Worm (Caenorhabditis elegans) whole organism, L2 larva: Measurements from ENCODE around the gene sra-37.

Experiments
- F13H6.1 ChIP-seq: sonication (generic microtip); optimal IDR thresholded peaks from 2 replicates; lab custom pipeline; 2016; ENCODE audit warnings: missing genetic modification characterization, missing compliant biosample characterization
- R02D3.7 ChIP-seq: fragments of 150-350 bp; optimal IDR thresholded peaks from 2 replicates; lab custom pipeline; 2014; ENCODE audit warnings: missing biosample characterization, missing genetic modification characterization
- Y55F3AM.14 ChIP-seq: fragments of 200-800 bp; sonication (Bioruptor generic); optimal IDR thresholded peaks from 2 replicates; lab custom pipeline; 2018; ENCODE audit warnings: mild to moderate bottlenecking, missing genetic modification characterization, missing compliant biosample characterization
- aly-2 ChIP-seq: fragments of 150-350 bp; optimal IDR thresholded peaks from 2 replicates; lab custom pipeline; 2014; ENCODE audit warnings: missing biosample characterization, missing genetic modification characterization
- ama-1 ChIP-seq: fragments of 150-350 bp; optimal IDR thresholded peaks from 2 replicates; lab custom pipeline; 2018; ENCODE audit warnings: inconsistent platforms
- blmp-1 ChIP-seq: sonication (generic microtip); optimal IDR thresholded peaks from 2 replicates; lab custom pipeline; 2017; ENCODE audit warnings: missing genetic modification characterization, mild to moderate bottlenecking, missing compliant biosample characterization, antibody characterized with exemption, moderate library complexity; ENCODE audit not compliant: insufficient read depth
- ceh-16 ChIP-seq: fragments of 150-350 bp; optimal IDR thresholded peaks from 2 replicates; lab custom pipeline; 2014; ENCODE audit warnings: missing biosample characterization, missing genetic modification characterization
- dmd-4 ChIP-seq: sonication (generic microtip); optimal IDR thresholded peaks from 2 replicates; lab custom pipeline; 2017; ENCODE audit warnings: missing biosample characterization, missing genetic modification characterization
- egl-27 ChIP-seq: sonication (generic microtip); optimal IDR thresholded peaks from 3 replicates; lab custom pipeline; 2017; ENCODE audit warnings: missing biosample characterization, missing genetic modification reagents, missing genetic modification characterization
- elt-3 ChIP-seq: sonication (generic microtip); optimal IDR thresholded peaks from 2 replicates; lab custom pipeline; 2017; ENCODE audit warnings: missing biosample characterization, missing genetic modification characterization
- lin-39 ChIP-seq: fragments of 150-350 bp; optimal IDR thresholded peaks from 2 replicates; lab custom pipeline; 2014; ENCODE audit warnings: missing biosample characterization, missing genetic modification reagents, missing genetic modification characterization
- lsy-2 ChIP-seq, 2 experiments: fragments of 150-350 bp in 1 of 2; sonication (generic microtip) in 1 of 2; optimal IDR thresholded peaks; 2 replicates each; lab custom pipeline; 2014 to 2017; ENCODE audit warnings: missing biosample characterization in 2 of 2, missing genetic modification characterization in 2 of 2
- mdl-1 ChIP-seq, 2 experiments: fragments of 150-350 bp in 1 of 2; sonication (generic microtip) in 1 of 2; optimal IDR thresholded peaks; 2 replicates each; lab custom pipeline; 2017; ENCODE audit warnings: missing biosample characterization in 2 of 2, missing genetic modification characterization in 2 of 2
- nhr-11 ChIP-seq: fragments of 150-350 bp; optimal IDR thresholded peaks from 2 replicates; lab custom pipeline; 2014; ENCODE audit warnings: missing biosample characterization, missing genetic modification characterization
- sma-9 ChIP-seq, 2 experiments: fragments of 150-350 bp in 1 of 2; sonication (generic microtip) in 1 of 2; optimal IDR thresholded peaks; 2 replicates each; lab custom pipeline; 2014 to 2016; ENCODE audit warnings: missing genetic modification characterization in 2 of 2, mild to moderate bottlenecking in 1 of 2, missing biosample characterization in 1 of 2, missing compliant biosample characterization in 1 of 2, missing genetic modification reagents in 1 of 2, moderate library complexity in 1 of 2
- snpc-4 ChIP-seq: fragments of 150-350 bp; optimal IDR thresholded peaks from 2 replicates; lab custom pipeline; 2014; ENCODE audit warnings: missing biosample characterization, missing genetic modification characterization
- ztf-1 ChIP-seq: fragments of 200-800 bp; sonication (Bioruptor generic); conservative IDR thresholded peaks from 2 replicates; pipeline ENCODE4 v1.3.6; 2022; ENCODE audit warnings: missing genetic modification characterization, missing compliant biosample characterization

Gene sra-37

ce11 chrX:13843676-13844075, 49.5 kb downstream of the sra-37 start, which contains the start of gene M03B6.5:
M03B6.5 (plus strand) TSS chrX:13843976.
- no peak for TF ChIP-seq elt-3 (tag; lab: Kevin White, UChicago)
- no peak for TF ChIP-seq dmd-4
- TF ChIP-seq ama-1 (lab: Kevin White, UChicago): no peak
- no peak for TF ChIP-seq blmp-1 (tag; lab: Kevin White, UChicago)
- TF ChIP-seq ztf-1 (GFP tag; lab: Robert Waterston, UW): no peak
- TF ChIP-seq lin-39 (tag; lab: Kevin White, UChicago): no peak
- TF ChIP-seq Y55F3AM.14 (GFP tag; lab: Kevin White, UChicago): no peak
- TF ChIP-seq egl-27 (tag; lab: Kevin White, UChicago): no peak
- TF ChIP-seq nhr-11: no peak
- TF ChIP-seq R02D3.7: no peak
- TF ChIP-seq ceh-16: no peak
- TF ChIP-seq aly-2 (tag; lab: Kevin White, UChicago): no peak
- no peak for TF ChIP-seq F13H6.1
- TF ChIP-seq mdl-1 (tag; optimal IDR thresholded peaks at IDR 0.05; lab: Kevin White, UChicago): no peak
- no peak for TF ChIP-seq lsy-2 (tag; optimal IDR thresholded peaks at IDR 0.05; lab: Kevin White, UChicago)
- no peak for TF ChIP-seq sma-9 (GFP tag; optimal IDR thresholded peaks at IDR 0.05; lab: Kevin White, UChicago)
- TF ChIP-seq sma-9 (tag; optimal IDR thresholded peaks at IDR 0.05; lab: Kevin White, UChicago): no peak
- TF ChIP-seq, all 48 proteins: peak for 0

- TF ChIP-seq snpc-4 (tag; lab: Kevin White, UChicago) (no peak), sma-9 (GFP tag; optimal IDR thresholded peaks at IDR 0.05; lab: Kevin White, UChicago) (peak; percentile 24), sma-9 (tag; optimal IDR thresholded peaks at IDR 0.05; lab: Kevin White, UChicago) (no peak)
Measured at ce11 chrX:13841277-13841676, 51.9 kb downstream of the sra-37 start, which contains the start of gene M03B6.1. M03B6.1 (plus strand) TSS chrX:13841610.
